Worm (Caenorhabditis elegans): ENCODE results near the gene K01A12.3.

K01A12.3 gene

ce11 chrX:8650535-8650934, 25.5 kb upstream of the K01A12.3 start (continued):
- no peak for TF ChIP-seq F22D6.2 (tag; optimal IDR thresholded peaks at IDR 0.05)
- peak; percentile 20 for TF ChIP-seq unc-130 (GFP tag; optimal IDR thresholded peaks at IDR 0.05)
- TF ChIP-seq ceh-79 (tag; optimal IDR thresholded peaks at IDR 0.05) = peak; percentile 18
- TF ChIP-seq hmg-1.2 (GFP tag; IDR thresholded peaks at IDR 0.05) = peak; percentile 64
- peak; percentile 31 for TF ChIP-seq somi-1 (GFP tag; optimal IDR thresholded peaks at IDR 0.05)
- no peak for TF ChIP-seq aptf-3 (GFP tag; IDR thresholded peaks at IDR 0.05)
- no peak for TF ChIP-seq ceh-58 (GFP tag; IDR thresholded peaks at IDR 0.05)
- peak; percentile 36 for TF ChIP-seq zim-3 (tag; optimal IDR thresholded peaks at IDR 0.05)
- no peak for TF ChIP-seq F57C9.4 (tag; optimal IDR thresholded peaks at IDR 0.05)
- no peak for TF ChIP-seq lsy-27 (tag; optimal IDR thresholded peaks at IDR 0.05; ENCODE audit: borderline replicate concordance, insufficient read depth)
- no peak for TF ChIP-seq gei-17 (GFP tag; optimal IDR thresholded peaks at IDR 0.05)
- TF ChIP-seq C06A6.2 (GFP tag; conservative IDR thresholded peaks at IDR 0.05) = no peak
- no peak for TF ChIP-seq B0336.3 (GFP tag; IDR thresholded peaks at IDR 0.05)
- TF ChIP-seq unc-62 (GFP tag; optimal IDR thresholded peaks at IDR 0.05) = no peak
- peak; percentile 54 for TF ChIP-seq ztf-18 (tag; optimal IDR thresholded peaks at IDR 0.05)
- TF ChIP-seq lin-26 (GFP tag; IDR thresholded peaks at IDR 0.05) = peak; percentile 88
- no peak for TF ChIP-seq bed-1 (GFP tag; IDR thresholded peaks at IDR 0.05)
- peak; percentile 49 for TF ChIP-seq repo-1 (tag; optimal IDR thresholded peaks at IDR 0.05)
- TF ChIP-seq nhr-120 (GFP tag; IDR thresholded peaks at IDR 0.05) = no peak
- no peak for TF ChIP-seq K12H6.12 (tag; optimal IDR thresholded peaks at IDR 0.05)
- TF ChIP-seq pbrm-1 (GFP tag; IDR thresholded peaks at IDR 0.05) = peak; percentile 80
- TF ChIP-seq ztf-3 (GFP tag; optimal IDR thresholded peaks at IDR 0.05) = no peak
- no peak for TF ChIP-seq F39B2.1 (GFP tag; IDR thresholded peaks at IDR 0.05)
- TF ChIP-seq sdz-38 (tag; optimal IDR thresholded peaks at IDR 0.05) = no peak
- no peak for TF ChIP-seq cebp-1 (GFP tag; IDR thresholded peaks at IDR 0.05)
- TF ChIP-seq cebp-1 (tag; optimal IDR thresholded peaks at IDR 0.05) = no peak
- TF ChIP-seq cebp-2 (GFP tag; IDR thresholded peaks at IDR 0.05) = 0 out of 2 replicates have a peak, but pooled peaks have one; percentile 52
- TF ChIP-seq attf-3 (GFP tag; conservative IDR thresholded peaks at IDR 0.05) = no peak
- peak; percentile 53 for TF ChIP-seq ceh-27 (GFP tag; optimal IDR thresholded peaks at IDR 0.05)
- TF ChIP-seq ztf-28 (GFP tag; IDR thresholded peaks at IDR 0.05) = no peak
- no peak for TF ChIP-seq sptf-2 (GFP tag; optimal IDR thresholded peaks at IDR 0.05)
- no peak; the same call in 1 of the 2 replicates for TF ChIP-seq dox-1 (GFP tag; IDR thresholded peaks at IDR 0.05)
- TF ChIP-seq F49E8.2 (tag; optimal IDR thresholded peaks at IDR 0.05; ENCODE audit: insufficient read depth) = no peak
- TF ChIP-seq ceh-40 (GFP tag; IDR thresholded peaks at IDR 0.05) = 0 out of 2 replicates have a peak, but pooled peaks have one; percentile 32
- TF ChIP-seq rpc-1 (optimal IDR thresholded peaks at IDR 0.05) = peak; percentile 93
- peak; percentile 95 for TF ChIP-seq rpc-1 (tag; optimal IDR thresholded peaks at IDR 0.05)
- peak; percentile 73 for TF ChIP-seq him-1 (tag; optimal IDR thresholded peaks at IDR 0.05)
- TF ChIP-seq F52B5.7 (tag; optimal IDR thresholded peaks at IDR 0.05) = no peak
- no peak for TF ChIP-seq Y53G8AR.9 (GFP tag; conservative IDR thresholded peaks at IDR 0.05)
- no peak for TF ChIP-seq bed-2 (GFP tag; IDR thresholded peaks at IDR 0.05)
- TF ChIP-seq T07F8.4 (tag; optimal IDR thresholded peaks at IDR 0.05) = peak; percentile 38
- no peak for TF ChIP-seq Y56A3A.18 (GFP tag; IDR thresholded peaks at IDR 0.05)
- TF ChIP-seq hrde-1 (tag; optimal IDR thresholded peaks at IDR 0.05; ENCODE audit: borderline replicate concordance) = peak; percentile 51
- TF ChIP-seq lin-40 (tag; optimal IDR thresholded peaks at IDR 0.05) = peak; percentile 39
- no peak for TF ChIP-seq ccch-3 (GFP tag; optimal IDR thresholded peaks at IDR 0.05)
- TF ChIP-seq ceh-100 (GFP tag; IDR thresholded peaks at IDR 0.05) = peak; percentile 33
- TF ChIP-seq aptf-2 (GFP tag; conservative IDR thresholded peaks at IDR 0.05) = no peak
- TF ChIP-seq nfya-2 (GFP tag; IDR thresholded peaks at IDR 0.05) = no peak
- no peak for TF ChIP-seq F10E7.11 (tag; optimal IDR thresholded peaks at IDR 0.05)
- peak; percentile 79; the same call in 1 of the 2 replicates for TF ChIP-seq ztf-25 (GFP tag; IDR thresholded peaks at IDR 0.05)

Measured in whole organism, young adult.